Worm (Caenorhabditis elegans) whole organism, early embryonic: ENCODE measurements around the gene C56A3.4.

Source experiments
- B0310.2 ChIP-seq: sonication (generic microtip); optimal IDR thresholded peaks from 2 replicates; lab custom pipeline; 2016; ENCODE audit warnings: mild to moderate bottlenecking, missing genetic modification characterization, missing compliant biosample characterization
- F13C5.2 ChIP-seq: sonication (generic microtip); optimal IDR thresholded peaks from 2 replicates; lab custom pipeline; 2017; ENCODE audit warnings: mild to moderate bottlenecking, missing genetic modification characterization, inconsistent platforms, missing compliant biosample characterization
- aly-1 ChIP-seq: sonication (generic microtip); optimal IDR thresholded peaks from 2 replicates; lab custom pipeline; 2016; ENCODE audit warnings: missing genetic modification characterization, missing compliant biosample characterization
- ama-1 ChIP-seq: fragments of 150-350 bp; optimal IDR thresholded peaks from 2 replicates; lab custom pipeline; 2014
- ceh-13 ChIP-seq: fragments of 200-800 bp; sonication (Bioruptor generic); optimal IDR thresholded peaks from 2 replicates; lab custom pipeline; 2018; ENCODE audit warnings: mild to moderate bottlenecking, missing genetic modification characterization, missing compliant biosample characterization
- ceh-36 ChIP-seq: sonication (generic microtip); optimal IDR thresholded peaks from 2 replicates; lab custom pipeline; 2016; ENCODE audit warnings: missing genetic modification characterization, inconsistent platforms, missing compliant biosample characterization
- ets-7 ChIP-seq: sonication (generic microtip); optimal IDR thresholded peaks from 2 replicates; lab custom pipeline; 2016; ENCODE audit warnings: missing genotype, missing genetic modification characterization, missing compliant biosample characterization
- flt-1 ChIP-seq: fragments of 200-800 bp; sonication (Bioruptor generic); IDR thresholded peaks from 2 replicates; pipeline ENCODE4 v1.3.6; 2022; ENCODE audit warnings: missing genetic modification characterization, missing compliant biosample characterization
- hmbx-1 ChIP-seq: sonication (generic microtip); optimal IDR thresholded peaks from 2 replicates; lab custom pipeline; 2016; ENCODE audit warnings: mild to moderate bottlenecking, missing genetic modification characterization, missing compliant biosample characterization
- hmg-4 ChIP-seq: fragments of 200-800 bp; sonication (Bioruptor generic); optimal IDR thresholded peaks from 2 replicates; lab custom pipeline; 2018; ENCODE audit warnings: mild to moderate bottlenecking, missing genetic modification characterization, missing compliant biosample characterization
- hnd-1 ChIP-seq: sonication (generic microtip); optimal IDR thresholded peaks from 2 replicates; lab custom pipeline; 2016; ENCODE audit warnings: missing genetic modification characterization, missing compliant biosample characterization
- pes-1 ChIP-seq: fragments of 200-800 bp; sonication (Bioruptor generic); IDR thresholded peaks from 2 replicates; pipeline ENCODE4 v1.3.6; 2022; ENCODE audit warnings: missing genetic modification reagents, missing genetic modification characterization, missing compliant biosample characterization
- scrt-1 ChIP-seq: fragments of 200-800 bp; sonication (Bioruptor generic); IDR thresholded peaks from 2 replicates; pipeline ENCODE4 v1.3.6; 2022; ENCODE audit warnings: missing genetic modification characterization, missing compliant biosample characterization
- sea-1 ChIP-seq: fragments of 200-800 bp; sonication (Bioruptor generic); conservative IDR thresholded peaks from 2 replicates; pipeline ENCODE4 v1.3.6; 2022; ENCODE audit warnings: missing genetic modification characterization, missing compliant biosample characterization
- tbx-11 ChIP-seq: fragments of 200-800 bp; sonication (Bioruptor generic); IDR thresholded peaks from 2 replicates; pipeline ENCODE4 v1.3.6; 2022; ENCODE audit warnings: missing genetic modification characterization, missing compliant biosample characterization
- tbx-37 ChIP-seq: fragments of 200-800 bp; sonication (Bioruptor generic); conservative IDR thresholded peaks from 2 replicates; pipeline ENCODE4 v1.3.6; 2022; ENCODE audit warnings: missing genetic modification reagents, missing genetic modification characterization, missing compliant biosample characterization
- tra-4 ChIP-seq: sonication (generic microtip); optimal IDR thresholded peaks from 2 replicates; lab custom pipeline; 2017; ENCODE audit warnings: missing genetic modification characterization, missing compliant biosample characterization

C56A3.4 gene

DNA sequence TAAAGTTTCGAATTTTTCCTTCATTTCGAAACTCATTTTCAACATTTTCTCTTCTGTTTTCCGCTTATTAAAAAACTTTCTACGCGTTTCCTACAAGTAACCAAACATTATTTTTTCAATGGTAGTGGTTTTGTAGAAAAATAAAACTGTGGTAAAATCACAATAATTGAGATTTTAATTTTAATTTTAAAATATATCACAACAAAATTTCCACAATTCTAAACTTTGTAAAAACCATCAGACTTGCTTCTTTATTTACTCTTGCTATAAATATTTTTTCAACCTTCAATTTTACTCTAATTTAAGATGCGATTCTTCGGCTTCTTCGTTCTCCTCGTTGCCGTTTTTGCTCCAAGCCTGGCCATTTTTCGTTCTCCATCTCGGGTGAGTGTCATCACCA lies 36.3 kb upstream of the C56A3.4 start, which contains the start of gene F53F4.17:
TSS of gene F53F4.17 (plus strand) at position 301 of the 400 bp plus-strand sequence.
- TF ChIP-seq tbx-37 (GFP tag; lab: Robert Waterston, UW) = no peak
- TF ChIP-seq aly-1 = no peak
- TF ChIP-seq pes-1 = no peak
- no peak for TF ChIP-seq ceh-36 (tag; lab: Kevin White, UChicago)

DNA sequence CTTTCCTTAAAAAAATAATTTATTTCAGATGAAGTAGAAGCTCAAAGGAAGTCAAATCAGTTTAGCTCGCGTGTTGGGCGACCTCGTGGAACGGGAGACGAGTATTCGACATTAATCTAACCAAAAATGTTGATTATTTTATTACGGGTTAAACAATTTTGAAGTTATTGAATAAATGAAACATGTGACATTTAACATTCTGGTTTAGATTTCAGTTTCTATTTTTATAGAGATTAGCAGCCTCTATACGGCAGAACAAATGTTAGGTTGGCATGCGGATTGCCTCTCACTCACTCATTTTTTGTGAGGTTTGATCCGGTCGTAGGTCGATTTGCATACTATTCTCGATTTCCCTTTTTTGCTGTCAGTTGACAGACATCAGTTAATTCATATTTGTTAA lies 32.9 kb upstream of the C56A3.4 start, which contains the start of gene F53F4.1:
TSS of gene F53F4.1 (plus strand) at position 301 of the 400 bp plus-strand sequence.
- TF ChIP-seq B0310.2 (tag; lab: Kevin White, UChicago) = no peak
- TF ChIP-seq tbx-37 (GFP tag; lab: Robert Waterston, UW) = no peak
- TF ChIP-seq pes-1 = no peak
- no peak for TF ChIP-seq flt-1 (GFP tag; lab: Robert Waterston, UW)
- TF ChIP-seq ama-1 (lab: Kevin White, UChicago) = no peak
- no peak for TF ChIP-seq tbx-11 (GFP tag; lab: Robert Waterston, UW)
- no peak for TF ChIP-seq F13C5.2 (tag; lab: Kevin White, UChicago)
- TF ChIP-seq ets-7 (tag; lab: Kevin White, UChicago) = no peak
- TF ChIP-seq sea-1 (GFP tag; lab: Robert Waterston, UW) = no peak
- no peak for TF ChIP-seq ceh-36 (tag; lab: Kevin White, UChicago)
- no peak for TF ChIP-seq tra-4 (tag; lab: Kevin White, UChicago)
- no peak for TF ChIP-seq scrt-1 (GFP tag; lab: Robert Waterston, UW)
- TF ChIP-seq hnd-1 (tag; lab: Kevin White, UChicago) = no peak
- no peak for TF ChIP-seq aly-1
- TF ChIP-seq ceh-13 (GFP tag; lab: Kevin White, UChicago) = no peak
- TF ChIP-seq hmbx-1 (tag; lab: Kevin White, UChicago) = no peak
- no peak for TF ChIP-seq hmg-4 (GFP tag; lab: Kevin White, UChicago)

DNA sequence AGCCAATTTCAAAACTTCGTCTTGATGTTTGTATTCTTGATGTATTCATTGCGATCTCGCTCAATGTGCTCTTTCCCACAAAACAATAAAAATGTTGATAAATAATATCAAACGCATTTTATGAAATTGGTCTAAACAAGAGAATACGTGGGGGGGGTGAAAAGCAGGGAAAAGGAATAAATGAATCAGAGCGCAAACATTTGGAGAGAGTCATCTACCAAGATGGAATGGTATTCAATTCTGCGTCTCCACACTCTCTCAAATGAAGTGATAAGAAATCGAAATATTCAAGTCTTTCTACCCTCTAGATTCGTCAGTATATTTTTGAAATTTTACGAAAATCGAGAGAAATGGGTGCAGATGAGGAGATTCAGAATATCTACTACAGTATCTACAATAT lies 29.1 kb upstream of the C56A3.4 start, which contains the start of gene C50B8.5:
TSS of gene C50B8.5 (plus strand) at position 273 of the 400 bp plus-strand sequence.
- TF ChIP-seq pes-1 = no peak
- TF ChIP-seq F13C5.2 (tag; lab: Kevin White, UChicago) = no peak
- TF ChIP-seq sea-1 (GFP tag; lab: Robert Waterston, UW) = no peak
- TF ChIP-seq ceh-36 (tag; lab: Kevin White, UChicago) = no peak
- no peak for TF ChIP-seq flt-1 (GFP tag; lab: Robert Waterston, UW)
- TF ChIP-seq tra-4 (tag; lab: Kevin White, UChicago) = no peak
- no peak for TF ChIP-seq ceh-13 (GFP tag; lab: Kevin White, UChicago)
- TF ChIP-seq tbx-11 (GFP tag; lab: Robert Waterston, UW) = no peak
- no peak for TF ChIP-seq ama-1 (lab: Kevin White, UChicago)
- TF ChIP-seq scrt-1 (GFP tag; lab: Robert Waterston, UW) = no peak
- no peak for TF ChIP-seq ets-7 (tag; lab: Kevin White, UChicago)
- TF ChIP-seq hmg-4 (GFP tag; lab: Kevin White, UChicago) = no peak
- no peak for TF ChIP-seq hnd-1 (tag; lab: Kevin White, UChicago)
- TF ChIP-seq hmbx-1 (tag; lab: Kevin White, UChicago) = no peak
- TF ChIP-seq B0310.2 (tag; lab: Kevin White, UChicago) = no peak
- TF ChIP-seq aly-1 = no peak
- no peak for TF ChIP-seq tbx-37 (GFP tag; lab: Robert Waterston, UW)

DNA sequence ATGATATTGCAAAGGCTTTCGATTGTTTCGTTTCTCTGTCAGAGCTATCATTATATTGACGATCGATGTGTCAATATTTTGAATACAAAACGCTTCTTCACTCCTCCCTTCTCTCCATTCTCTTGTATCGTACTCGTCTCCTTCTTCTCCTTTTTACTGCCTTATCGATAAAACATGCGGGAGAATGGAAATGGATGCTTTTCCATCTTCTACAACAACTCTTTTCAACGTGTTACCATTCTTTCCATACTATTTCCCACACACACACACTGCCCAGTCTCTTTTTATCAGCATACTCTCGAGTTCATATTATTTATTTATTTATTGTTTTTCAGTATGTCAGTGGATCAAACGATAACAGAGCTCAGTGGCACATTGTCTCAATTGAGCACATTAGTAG lies 27.1 kb upstream of the C56A3.4 start, which contains the start of gene C50B8.6:
TSS of gene C50B8.6 (plus strand) at position 336 of the 400 bp plus-strand sequence.
- TF ChIP-seq flt-1 (GFP tag; lab: Robert Waterston, UW) = no peak
- TF ChIP-seq tbx-11 (GFP tag; lab: Robert Waterston, UW) = no peak
- no peak for TF ChIP-seq aly-1
- TF ChIP-seq tbx-37 (GFP tag; lab: Robert Waterston, UW) = no peak
- TF ChIP-seq F13C5.2 (tag; lab: Kevin White, UChicago) = no peak
- TF ChIP-seq hnd-1 (tag; lab: Kevin White, UChicago) = no peak
- TF ChIP-seq hmbx-1 (tag; lab: Kevin White, UChicago) = no peak
- TF ChIP-seq hmg-4 (GFP tag; lab: Kevin White, UChicago) = no peak

DNA sequence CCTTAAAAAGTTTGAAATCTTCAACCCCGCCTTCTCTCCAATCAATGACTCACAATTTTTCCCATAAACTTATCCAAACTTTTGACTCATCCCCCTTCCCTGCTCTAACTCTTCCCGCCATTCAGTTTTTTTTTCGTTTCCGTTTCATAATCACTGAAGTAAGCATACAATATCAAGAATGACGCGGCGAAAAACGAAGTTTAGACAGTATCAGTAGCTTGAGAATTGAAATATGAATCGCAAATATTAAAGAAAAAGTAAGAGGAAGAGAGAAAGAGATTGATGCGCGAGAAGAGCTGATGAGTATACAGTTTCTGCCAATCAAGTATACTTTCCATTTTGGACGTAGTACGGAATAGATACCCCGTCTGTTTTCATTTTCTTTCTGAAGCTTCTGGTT lies 25.9 kb upstream of the C56A3.4 start:
- TF ChIP-seq hmbx-1 (tag; lab: Kevin White, UChicago) (no peak), hmg-4 (GFP tag; lab: Kevin White, UChicago) (no peak), B0310.2 (tag; lab: Kevin White, UChicago) (no peak), F13C5.2 (tag; lab: Kevin White, UChicago) (no peak), ceh-13 (GFP tag; lab: Kevin White, UChicago) (no peak), aly-1 (no peak)

DNA sequence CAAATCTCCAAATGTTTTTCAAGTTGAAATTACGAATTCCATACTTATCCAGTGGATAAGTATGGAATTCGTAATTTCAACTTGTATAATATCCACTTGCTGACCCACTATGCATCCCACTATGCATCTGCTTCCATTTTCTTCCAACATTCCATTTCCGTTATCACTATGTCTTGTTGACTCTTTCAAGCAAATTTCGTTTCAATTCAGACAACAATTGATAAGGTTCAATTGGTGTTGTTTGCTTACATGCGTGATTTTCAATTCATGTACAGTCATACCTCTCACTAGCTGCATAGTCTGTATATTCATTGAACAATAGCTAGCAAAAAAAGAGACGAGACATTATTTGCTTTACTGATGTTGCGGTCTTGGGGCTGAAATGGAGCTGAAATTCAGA lies 25.3 kb upstream of the C56A3.4 start:
- no peak for TF ChIP-seq flt-1 (GFP tag; lab: Robert Waterston, UW)

DNA sequence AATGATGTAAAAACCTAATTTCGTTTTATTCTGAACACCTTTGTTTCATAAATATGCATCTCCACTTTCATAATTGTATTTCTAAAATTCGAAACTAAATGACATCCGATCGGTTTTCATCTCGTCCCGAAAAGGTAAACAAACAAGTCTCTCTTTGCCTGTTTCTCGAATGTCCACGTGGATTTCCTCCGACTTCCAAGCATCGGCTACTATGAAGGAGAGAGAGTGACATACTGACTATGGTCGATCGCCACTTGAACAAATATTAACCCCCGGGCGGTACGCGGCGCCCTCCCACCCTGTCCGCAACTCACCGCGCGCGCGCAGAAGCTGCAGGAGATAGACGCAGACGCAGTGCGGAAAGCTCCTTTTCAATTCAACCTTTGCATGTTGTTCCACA lies 24.3 kb upstream of the C56A3.4 start:
- TF ChIP-seq pes-1 (no peak), tbx-11 (GFP tag; lab: Robert Waterston, UW) (no peak), flt-1 (GFP tag; lab: Robert Waterston, UW) (no peak), tbx-37 (GFP tag; lab: Robert Waterston, UW) (no peak), ama-1 (lab: Kevin White, UChicago) (no peak)

DNA sequence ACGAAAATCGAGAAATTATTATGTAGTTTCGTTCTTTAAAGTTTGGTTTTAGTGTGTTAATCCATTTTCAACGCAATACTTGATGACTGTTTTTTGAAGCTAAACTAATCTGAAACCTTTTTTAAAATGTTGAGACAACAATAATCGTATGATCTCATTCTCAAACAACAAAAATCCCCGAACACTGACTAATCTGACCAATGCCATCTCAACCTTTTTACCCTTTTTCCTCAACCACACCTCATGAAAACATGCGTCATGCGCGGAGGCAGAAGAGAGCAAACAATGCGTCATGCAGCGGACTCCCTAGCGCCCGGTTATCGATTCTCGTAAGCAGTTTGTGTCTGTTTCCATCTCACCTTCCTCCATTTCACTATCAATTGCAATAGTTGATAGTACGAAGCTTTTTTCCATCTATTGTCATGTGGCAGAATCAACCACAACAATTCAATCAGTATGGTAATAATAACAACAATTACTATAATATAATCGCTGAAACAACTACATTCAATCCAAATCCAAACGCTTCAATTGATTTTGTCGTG lies 20.2 kb upstream of the C56A3.4 start, which contains the start of gene C50B8.4:
TSS of gene C50B8.4 (plus strand) at position 299 of the 545 bp plus-strand sequence.
- TF ChIP-seq sea-1 (GFP tag; lab: Robert Waterston, UW) = no peak
- no peak for TF ChIP-seq aly-1
- no peak for TF ChIP-seq ets-7 (tag; lab: Kevin White, UChicago)
- TF ChIP-seq F13C5.2 (tag; lab: Kevin White, UChicago) = no peak
- TF ChIP-seq ama-1 (lab: Kevin White, UChicago) = no peak
- no peak for TF ChIP-seq tbx-11 (GFP tag; lab: Robert Waterston, UW)
- TF ChIP-seq hnd-1 (tag; lab: Kevin White, UChicago) = no peak
- no peak for TF ChIP-seq B0310.2 (tag; lab: Kevin White, UChicago)
- TF ChIP-seq pes-1 = no peak
- no peak for TF ChIP-seq ceh-36 (tag; lab: Kevin White, UChicago)
- TF ChIP-seq flt-1 (GFP tag; lab: Robert Waterston, UW) = no peak
- no peak for TF ChIP-seq tra-4 (tag; lab: Kevin White, UChicago)
- no peak for TF ChIP-seq hmbx-1 (tag; lab: Kevin White, UChicago)
- no peak for TF ChIP-seq tbx-37 (GFP tag; lab: Robert Waterston, UW)
- TF ChIP-seq hmg-4 (GFP tag; lab: Kevin White, UChicago) = no peak
- TF ChIP-seq ceh-13 (GFP tag; lab: Kevin White, UChicago) = no peak
- no peak for TF ChIP-seq scrt-1 (GFP tag; lab: Robert Waterston, UW)
